Fruit fly (Drosophila melanogaster) whole organism, prepupa: ENCODE results near the gene CG8679.

Source experiments
- CG10631 ChIP-seq: fragments of 200-800 bp; sonication (Bioruptor generic); optimal IDR thresholded peaks from 2 replicates; lab custom pipeline; 2016; ENCODE audit warnings: missing biosample characterization, missing genetic modification characterization
- CG10669 ChIP-seq: fragments of 200-800 bp; sonication (Bioruptor generic); optimal IDR thresholded peaks from 3 replicates; lab custom pipeline; 2018; ENCODE audit warnings: missing biosample characterization, mild to moderate bottlenecking, missing genetic modification characterization, moderate library complexity
- CG11762 ChIP-seq: fragments of 200-800 bp; sonication (Bioruptor generic); optimal IDR thresholded peaks from 3 replicates; lab custom pipeline; 2016; ENCODE audit warnings: missing biosample characterization, missing genetic modification characterization; ENCODE audit not compliant: insufficient read depth
- CG11902 ChIP-seq: fragments of 200-800 bp; sonication (Bioruptor generic); optimal IDR thresholded peaks from 3 replicates; lab custom pipeline; 2016; ENCODE audit warnings: missing biosample characterization, missing genetic modification characterization
- CG15336 ChIP-seq: fragments of 200-800 bp; sonication (Bioruptor generic); IDR thresholded peaks from 2 replicates; pipeline ENCODE4 v1.3.6; 2022; ENCODE audit warnings: missing biosample characterization, missing genetic modification characterization
- CG1621 ChIP-seq: fragments of 200-800 bp; sonication (Bioruptor generic); optimal IDR thresholded peaks from 3 replicates; lab custom pipeline; 2018; ENCODE audit warnings: missing biosample characterization, mild to moderate bottlenecking, missing genetic modification characterization
- CG3032 ChIP-seq: fragments of 200-800 bp; optimal IDR thresholded peaks from 2 replicates; lab custom pipeline; 2019; ENCODE audit warnings: missing biosample characterization, mild to moderate bottlenecking, missing genetic modification characterization, moderate library complexity
- CG32006 ChIP-seq: fragments of 200-800 bp; sonication (Bioruptor generic); optimal IDR thresholded peaks from 3 replicates; lab custom pipeline; 2017; ENCODE audit warnings: missing biosample characterization, mild to moderate bottlenecking, missing genetic modification characterization
- CG3919 ChIP-seq: fragments of 200-800 bp; sonication (Bioruptor generic); optimal IDR thresholded peaks from 3 replicates; lab custom pipeline; 2016; ENCODE audit warnings: missing biosample characterization, missing genetic modification characterization
- CG4318 ChIP-seq: fragments of 200-800 bp; sonication (Bioruptor generic); optimal IDR thresholded peaks from 3 replicates; lab custom pipeline; 2017; ENCODE audit warnings: missing biosample characterization, mild to moderate bottlenecking, missing genetic modification characterization
- CG6163 ChIP-seq: fragments of 200-800 bp; sonication (Bioruptor generic); IDR thresholded peaks from 3 replicates; pipeline ENCODE4 v1.3.6; 2022; ENCODE audit warnings: missing biosample characterization, missing genetic modification characterization
- CG6276 ChIP-seq: fragments of 200-800 bp; sonication (Bioruptor generic); optimal IDR thresholded peaks from 2 replicates; lab custom pipeline; 2017; ENCODE audit warnings: missing biosample characterization, mild to moderate bottlenecking, missing genetic modification characterization
- CG6792 ChIP-seq: fragments of 200-800 bp; sonication (Bioruptor generic); optimal IDR thresholded peaks from 3 replicates; lab custom pipeline; 2016; ENCODE audit warnings: missing biosample characterization, missing genetic modification characterization
- CG6808 ChIP-seq: fragments of 200-800 bp; sonication (Bioruptor generic); optimal IDR thresholded peaks from 3 replicates; lab custom pipeline; 2017; ENCODE audit warnings: missing biosample characterization, missing genetic modification characterization, mild to moderate bottlenecking, moderate library complexity, missing genetic modification reagents
- CG6854 ChIP-seq: fragments of 200-800 bp; sonication (Bioruptor generic); optimal IDR thresholded peaks from 2 replicates; lab custom pipeline; 2017; ENCODE audit warnings: missing biosample characterization, mild to moderate bottlenecking, missing genetic modification characterization
- CG7368 ChIP-seq: fragments of 200-800 bp; sonication (Bioruptor generic); optimal IDR thresholded peaks from 3 replicates; lab custom pipeline; 2016; ENCODE audit warnings: missing biosample characterization, missing genetic modification characterization
- CG8319 ChIP-seq: fragments of 200-800 bp; sonication (Bioruptor generic); optimal IDR thresholded peaks from 3 replicates; lab custom pipeline; 2016; ENCODE audit warnings: missing biosample characterization, missing genetic modification characterization
- CG9139 ChIP-seq: fragments of 200-800 bp; sonication (Bioruptor generic); optimal IDR thresholded peaks from 3 replicates; lab custom pipeline; 2017; ENCODE audit warnings: missing biosample characterization, mild to moderate bottlenecking, missing genetic modification characterization
- Eip75B ChIP-seq: fragments of 200-800 bp; sonication (Bioruptor generic); optimal IDR thresholded peaks from 3 replicates; lab custom pipeline; 2016; ENCODE audit warnings: missing biosample characterization, missing genetic modification characterization
- Ets96B ChIP-seq: fragments of 200-800 bp; optimal IDR thresholded peaks from 2 replicates; lab custom pipeline; 2019; ENCODE audit warnings: missing biosample characterization, mild to moderate bottlenecking, missing genetic modification characterization, moderate library complexity
- Gug ChIP-seq: fragments of 200-800 bp; sonication (Bioruptor generic); IDR thresholded peaks from 2 replicates; pipeline ENCODE4 v1.3.6; 2022; ENCODE audit warnings: missing biosample characterization, missing genetic modification characterization
- Hr38 ChIP-seq: sonication (Bioruptor generic); optimal IDR thresholded peaks from 2 replicates; lab custom pipeline; 2016; ENCODE audit warnings: missing biosample characterization, missing genetic modification characterization
- Hr4 ChIP-seq: fragments of 200-800 bp; sonication (Bioruptor generic); optimal IDR thresholded peaks from 3 replicates; lab custom pipeline; 2016; ENCODE audit warnings: missing biosample characterization, missing genetic modification characterization
- Smox ChIP-seq: fragments of 200-800 bp; sonication (Bioruptor generic); optimal IDR thresholded peaks from 3 replicates; lab custom pipeline; 2016; ENCODE audit warnings: missing biosample characterization, missing genetic modification characterization
- cyc ChIP-seq: fragments of 200-800 bp; sonication (Bioruptor generic); optimal IDR thresholded peaks from 3 replicates; lab custom pipeline; 2016; ENCODE audit warnings: missing biosample characterization, missing genetic modification characterization
- dsx ChIP-seq: fragments of 200-800 bp; optimal IDR thresholded peaks from 3 replicates; lab custom pipeline; 2019; ENCODE audit warnings: missing biosample characterization, mild to moderate bottlenecking, missing genetic modification characterization, moderate library complexity; ENCODE audit not compliant: poor library complexity, severe bottlenecking
- eg ChIP-seq: fragments of 200-800 bp; sonication (Bioruptor generic); IDR thresholded peaks from 3 replicates; pipeline ENCODE4 v1.3.6; 2022; ENCODE audit warnings: missing biosample characterization, missing genetic modification characterization
- fd85E ChIP-seq: fragments of 200-800 bp; sonication (Bioruptor generic); optimal IDR thresholded peaks from 3 replicates; lab custom pipeline; 2016; ENCODE audit warnings: missing biosample characterization, missing genetic modification characterization
- fkh ChIP-seq: fragments of 200-800 bp; sonication (Bioruptor generic); optimal IDR thresholded peaks from 3 replicates; lab custom pipeline; 2017; ENCODE audit warnings: missing biosample characterization, mild to moderate bottlenecking, missing genetic modification characterization, moderate library complexity
- lz ChIP-seq: fragments of 200-800 bp; sonication (Bioruptor generic); optimal IDR thresholded peaks from 3 replicates; lab custom pipeline; 2016; ENCODE audit warnings: missing biosample characterization, missing genetic modification characterization
- salr ChIP-seq, 2 experiments: fragments of 200-800 bp; sonication (Bioruptor generic); optimal IDR thresholded peaks; 3 replicates each; lab custom pipeline; 2016 to 2018; ENCODE audit warnings: missing biosample characterization in 2 of 2, missing genetic modification characterization in 2 of 2, mild to moderate bottlenecking in 1 of 2
- ss ChIP-seq, 2 experiments: fragments of 200-800 bp; sonication (Bioruptor generic); optimal IDR thresholded peaks; 2 replicates in 1 of 2; 3 replicates in 1 of 2; lab custom pipeline; 2017 to 2018; ENCODE audit warnings: mild to moderate bottlenecking in 2 of 2, missing biosample characterization in 2 of 2, missing genetic modification characterization in 2 of 2, moderate library complexity in 1 of 2
- svp ChIP-seq: fragments of 200-800 bp; sonication (Bioruptor generic); peaks from one replicate; lab custom pipeline; 2016; ENCODE audit warnings: missing biosample characterization, missing genetic modification characterization
- vri ChIP-seq: fragments of 200-800 bp; sonication (Bioruptor generic); optimal IDR thresholded peaks from 3 replicates; lab custom pipeline; 2016; ENCODE audit warnings: missing biosample characterization, mild to moderate bottlenecking, missing genetic modification characterization

Gene CG8679

dm6 chr2L:21235463-21235862 is 17.1 kb upstream of the CG8679 start:
- TF ChIP-seq Smox (GFP tag; lab: Kevin White, UChicago) (no peak), CG11762 (no peak), Hr4 (GFP tag; lab: Kevin White, UChicago) (no peak), CG3919 (GFP tag; lab: Kevin White, UChicago) (no peak), CG1621 (tag; lab: Kevin White, UChicago) (no peak), CG6163 (no peak), svp (GFP tag; lab: Kevin White, UChicago) (no peak), CG10669 (GFP tag; lab: Kevin White, UChicago) (no peak), CG6854 (GFP tag; lab: Kevin White, UChicago) (no peak), ss (GFP tag; optimal IDR thresholded peaks at IDR 0.05; lab: Kevin White, UChicago) (no peak), lz (GFP tag; lab: Kevin White, UChicago) (no peak), CG4318 (GFP tag; lab: Kevin White, UChicago) (no peak)
- TF ChIP-seq, all 60 proteins: peak for 0

dm6 chr2L:21234388-21234984 is 16.1 kb upstream of the CG8679 start:
- TF ChIP-seq ss (GFP tag; optimal IDR thresholded peaks at IDR 0.05; lab: Kevin White, UChicago): no peak
- no peak for TF ChIP-seq fd85E
- TF ChIP-seq CG6276 (GFP tag; lab: Kevin White, UChicago): no peak
- TF ChIP-seq fkh (GFP tag; lab: Kevin White, UChicago): no peak
- no peak for TF ChIP-seq CG4318 (GFP tag; lab: Kevin White, UChicago)
- TF ChIP-seq Hr38 (GFP tag; lab: Kevin White, UChicago): no peak
- no peak for TF ChIP-seq CG8319 (GFP tag; lab: Kevin White, UChicago)
- TF ChIP-seq CG6792 (GFP tag; lab: Kevin White, UChicago): no peak
- TF ChIP-seq salr (GFP tag; optimal IDR thresholded peaks at IDR 0.05; lab: Kevin White, UChicago): no peak
- no peak for TF ChIP-seq cyc (GFP tag; lab: Kevin White, UChicago)
- TF ChIP-seq CG32006 (GFP tag; lab: Kevin White, UChicago): no peak
- no peak for TF ChIP-seq lz (GFP tag; lab: Kevin White, UChicago)
- TF ChIP-seq Eip75B (GFP tag; lab: Kevin White, UChicago): no peak

dm6 chr2L:21233430-21233829 is 15.1 kb upstream of the CG8679 start:
- TF ChIP-seq CG3032 (no peak), CG9139 (GFP tag; lab: Kevin White, UChicago) (no peak), CG6808 (GFP tag; lab: Kevin White, UChicago) (no peak), dsx (GFP tag; lab: Kevin White, UChicago) (no peak), CG15336 (no peak), Eip75B (GFP tag; lab: Kevin White, UChicago) (no peak), CG10631 (GFP tag; lab: Kevin White, UChicago) (no peak), vri (GFP tag; lab: Kevin White, UChicago) (no peak), svp (GFP tag; lab: Kevin White, UChicago) (no peak), CG6276 (GFP tag; lab: Kevin White, UChicago) (no peak), CG11902 (GFP tag; lab: Kevin White, UChicago) (no peak), CG8319 (GFP tag; lab: Kevin White, UChicago) (no peak), Ets96B (tag; lab: Kevin White, UChicago) (no peak), Smox (GFP tag; lab: Kevin White, UChicago) (no peak)
- TF ChIP-seq, all 60 proteins: peak for 0

dm6 chr2L:21221778-21222177 is 3.4 kb upstream of the CG8679 start:
- TF ChIP-seq CG11902 (GFP tag; lab: Kevin White, UChicago): no peak
- peak; percentile 48; the same call in 1 of the 2 replicates for TF ChIP-seq CG15336

dm6 chr2L:21221114-21221578 is 2.8 kb upstream of the CG8679 start, which contains the start of gene CG8677:
CG8677 (plus strand) TSS chr2L:21221312.
- TF ChIP-seq CG6163 (0 out of 3 replicates have a peak, but pooled peaks have one; percentile 41), CG7368 (no peak), eg (0 out of 3 replicates have a peak, but pooled peaks have one; percentile 17), Gug (no peak)
